Worm (Caenorhabditis elegans): ENCODE measurements around the gene srj-49.

Gene srj-49

DNA sequence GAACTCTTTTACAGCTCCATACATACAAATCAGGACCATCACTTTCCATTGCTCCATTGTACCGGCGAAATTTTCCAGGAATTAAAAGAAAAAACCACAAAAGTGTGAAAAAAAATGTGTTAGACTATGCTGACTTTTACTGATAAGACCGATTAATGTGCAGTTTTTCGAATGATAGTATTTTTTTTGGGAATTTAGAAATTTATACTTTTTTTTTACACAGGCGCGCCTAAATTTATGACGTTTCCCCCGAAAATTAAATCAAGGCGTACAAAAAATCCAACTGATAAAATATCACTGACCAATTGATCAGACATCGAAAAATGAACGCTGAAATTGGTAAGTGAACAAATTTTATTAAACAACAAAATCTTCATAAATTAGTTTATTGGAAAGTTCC is 27.3 kb upstream of the srj-49 start, which contains the start of gene folt-2:
Gene folt-2, minus strand, starts transcription at position 179 of the 400 bp plus-strand sequence.
- TF ChIP-seq ceh-45 (GFP tag; IDR thresholded peaks at IDR 0.05): no peak
- TF ChIP-seq C08G9.2 (tag; optimal IDR thresholded peaks at IDR 0.05): no peak
- TF ChIP-seq fkh-10 (GFP tag; optimal IDR thresholded peaks at IDR 0.05): no peak
- no peak for TF ChIP-seq sox-4 (tag; optimal IDR thresholded peaks at IDR 0.05)
- no peak for TF ChIP-seq ztf-16 (tag; optimal IDR thresholded peaks at IDR 0.05)
- no peak for TF ChIP-seq dmd-4 (tag; optimal IDR thresholded peaks at IDR 0.05; ENCODE audit: borderline replicate concordance)

DNA sequence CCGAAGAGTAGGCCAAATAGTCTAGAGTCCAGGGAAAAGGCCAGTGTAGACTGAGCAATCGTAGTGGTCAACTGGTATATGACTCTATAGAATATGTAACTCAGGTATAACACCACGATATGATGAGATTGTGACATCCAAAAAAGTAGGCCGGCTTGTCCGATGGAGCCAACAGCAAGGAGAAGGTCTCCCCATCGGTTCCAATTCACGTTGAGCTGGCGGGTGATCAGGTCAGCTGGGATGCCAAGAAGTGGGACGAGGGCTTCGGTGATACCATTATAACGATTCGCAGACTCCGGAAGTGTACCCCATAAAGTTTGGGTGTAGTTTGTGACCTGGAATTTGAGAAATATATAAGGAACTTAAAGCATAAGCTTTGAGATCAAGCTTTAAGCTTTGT is 24.8 kb upstream of the srj-49 start:
- TF ChIP-seq lin-11 (tag; optimal IDR thresholded peaks at IDR 0.05): no peak
- TF ChIP-seq Y22D7AL.16 (tag; optimal IDR thresholded peaks at IDR 0.05): no peak
- TF ChIP-seq C08G9.2 (tag; optimal IDR thresholded peaks at IDR 0.05): no peak
- no peak for TF ChIP-seq sdc-2 (tag; optimal IDR thresholded peaks at IDR 0.05)

DNA sequence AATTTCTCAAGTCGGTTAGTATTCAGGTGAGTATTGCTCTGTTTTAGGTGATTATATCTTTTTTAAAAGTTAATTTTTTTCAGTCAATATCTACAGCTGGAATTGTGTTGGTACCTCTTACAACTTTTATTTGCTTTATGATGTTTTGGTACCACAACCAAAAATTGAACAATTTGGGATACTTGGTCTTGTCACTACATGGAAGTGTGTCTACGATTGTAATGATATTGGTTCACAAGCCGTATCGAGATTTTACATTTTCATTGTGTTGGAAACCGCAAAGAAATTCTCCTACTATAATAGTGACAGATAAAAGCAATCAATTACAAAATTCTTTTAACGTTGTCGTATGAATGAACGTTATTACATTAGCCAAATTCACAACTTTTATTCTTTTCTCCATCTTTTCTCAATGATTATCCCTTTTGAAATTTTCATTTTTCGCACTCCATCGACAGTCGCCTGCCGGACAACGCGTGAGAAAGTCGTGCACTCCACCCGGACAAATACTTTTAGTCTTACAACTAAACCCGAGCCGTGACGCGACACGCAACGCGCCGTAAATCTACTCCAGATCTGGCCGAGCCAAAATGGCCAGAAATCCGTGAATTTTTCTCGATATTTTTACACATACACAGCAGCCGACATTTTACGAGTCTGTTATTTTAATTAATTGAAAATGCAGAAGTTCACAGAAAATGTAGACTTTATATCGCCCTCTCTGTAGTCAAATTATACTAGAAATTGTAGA is 23.8 kb upstream of the srj-49 start:
- TF ChIP-seq pha-4 (tag; optimal IDR thresholded peaks at IDR 0.05): no peak
- no peak for TF ChIP-seq gmeb-2 (tag; optimal IDR thresholded peaks at IDR 0.05)
- TF ChIP-seq nhr-11 (tag; optimal IDR thresholded peaks at IDR 0.05): no peak
- no peak for TF ChIP-seq sdc-2 (tag; optimal IDR thresholded peaks at IDR 0.05)
- TF ChIP-seq syd-9 (tag; optimal IDR thresholded peaks at IDR 0.05): no peak
- TF ChIP-seq lim-6 (tag; optimal IDR thresholded peaks at IDR 0.05): no peak
- TF ChIP-seq elt-2 (tag; optimal IDR thresholded peaks at IDR 0.05): no peak
- no peak for TF ChIP-seq K02D7.2 (tag; optimal IDR thresholded peaks at IDR 0.05)
- TF ChIP-seq fkh-10 (GFP tag; optimal IDR thresholded peaks at IDR 0.05): no peak
- no peak for TF ChIP-seq pqm-1 (tag; optimal IDR thresholded peaks at IDR 0.05)
- no peak for TF ChIP-seq sox-4 (tag; optimal IDR thresholded peaks at IDR 0.05)
- TF ChIP-seq nhr-232 (tag; optimal IDR thresholded peaks at IDR 0.05): no peak

DNA sequence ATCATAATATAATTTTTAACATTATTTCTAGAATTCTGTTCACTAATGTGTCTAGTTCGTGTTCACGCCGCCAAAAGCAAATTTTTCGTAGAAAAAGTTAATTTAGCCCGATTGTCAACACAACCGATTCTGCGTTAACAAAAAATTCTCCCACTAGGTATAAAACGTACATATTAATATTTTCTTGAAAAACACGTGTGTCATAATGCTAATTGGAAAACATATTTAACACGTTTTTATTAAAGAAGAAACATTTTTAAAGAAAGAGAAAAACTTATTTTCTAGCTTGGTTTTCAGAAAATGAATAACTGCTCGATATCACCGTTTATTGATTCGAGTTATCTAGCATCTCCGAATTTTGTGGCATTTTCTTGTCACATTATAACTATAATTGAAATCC is 22.0 kb upstream of the srj-49 start, which contains the start of gene srh-243:
Gene srh-243, plus strand, starts transcription at position 301 of the 400 bp plus-strand sequence.
- TF ChIP-seq ama-1 (optimal IDR thresholded peaks at IDR 0.05) (no peak), hlh-15 (tag; optimal IDR thresholded peaks at IDR 0.05) (no peak), unc-86 (tag; optimal IDR thresholded peaks at IDR 0.05) (no peak), lin-11 (tag; optimal IDR thresholded peaks at IDR 0.05) (no peak)

DNA sequence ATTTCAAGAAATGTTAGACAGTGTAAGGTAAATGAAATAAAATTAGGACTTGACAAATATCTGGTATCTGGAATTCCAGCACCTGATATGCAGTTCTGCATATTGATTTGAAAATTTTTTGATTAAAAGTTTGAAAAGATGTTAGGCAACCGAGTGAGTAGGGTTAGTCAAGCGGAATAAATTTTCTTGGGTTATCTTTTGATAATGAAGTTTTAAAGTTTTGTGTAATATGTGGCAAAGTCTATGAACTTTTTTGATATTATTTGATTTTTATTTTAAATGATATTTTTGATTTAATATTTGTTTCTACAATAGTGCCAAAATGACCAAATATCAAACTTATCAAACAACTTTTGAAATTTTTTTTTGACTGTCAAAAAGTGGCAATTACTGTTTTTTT is 21.4 kb upstream of the srj-49 start, which contains the start of gene srh-241:
Gene srh-241, minus strand, starts transcription at position 101 of the 400 bp plus-strand sequence.
- TF ChIP-seq unc-3 (GFP tag; conservative IDR thresholded peaks at IDR 0.05): no peak
- TF ChIP-seq unc-3 (tag; optimal IDR thresholded peaks at IDR 0.05): no peak
- TF ChIP-seq ets-4 (tag; optimal IDR thresholded peaks at IDR 0.05): no peak
- no peak for TF ChIP-seq C38D4.7 (GFP tag; optimal IDR thresholded peaks at IDR 0.05)
- no peak for TF ChIP-seq odd-2 (tag; optimal IDR thresholded peaks at IDR 0.05)
- no peak for TF ChIP-seq sdc-2 (tag; optimal IDR thresholded peaks at IDR 0.05)
- TF ChIP-seq ztf-16 (tag; optimal IDR thresholded peaks at IDR 0.05): no peak
- TF ChIP-seq unc-42 (tag; optimal IDR thresholded peaks at IDR 0.05): no peak
- TF ChIP-seq mec-3 (tag; optimal IDR thresholded peaks at IDR 0.05; ENCODE audit: borderline replicate concordance): no peak
- no peak for TF ChIP-seq rnt-1 (tag; optimal IDR thresholded peaks at IDR 0.05)
- TF ChIP-seq ceh-6 (GFP tag; optimal IDR thresholded peaks at IDR 0.05): no peak
- TF ChIP-seq hlh-15 (tag; optimal IDR thresholded peaks at IDR 0.05): no peak
- TF ChIP-seq pros-1 (tag; optimal IDR thresholded peaks at IDR 0.05): no peak
- no peak for TF ChIP-seq F13H6.1 (tag; optimal IDR thresholded peaks at IDR 0.05)
- TF ChIP-seq lim-6 (tag; optimal IDR thresholded peaks at IDR 0.05): no peak
- no peak for TF ChIP-seq ceh-9 (tag; optimal IDR thresholded peaks at IDR 0.05)
- no peak for TF ChIP-seq elt-2 (tag; optimal IDR thresholded peaks at IDR 0.05)
- no peak for TF ChIP-seq C08G9.2 (tag; optimal IDR thresholded peaks at IDR 0.05)
- no peak for TF ChIP-seq pqm-1 (tag; optimal IDR thresholded peaks at IDR 0.05)
- no peak for TF ChIP-seq ref-2 (tag; optimal IDR thresholded peaks at IDR 0.05)
- TF ChIP-seq sox-4 (tag; optimal IDR thresholded peaks at IDR 0.05): no peak

Data from whole organism, late embryonic.